Worm (Caenorhabditis elegans) whole organism, late embryonic: ENCODE results near the gene gar-2.
A peak's percentile ranks its signal among the peaks of the same experiment; 100 is the strongest.

ENCODE experiments used
- C08G9.2 ChIP-seq: sonication (generic microtip); optimal IDR thresholded peaks from 2 replicates; lab custom pipeline; 2016; ENCODE audit warnings: mild to moderate bottlenecking, missing genetic modification characterization, moderate library complexity, missing compliant biosample characterization
- C38D4.7 ChIP-seq: fragments of 200-800 bp; sonication (Bioruptor generic); optimal IDR thresholded peaks from 2 replicates; lab custom pipeline; 2018; ENCODE audit warnings: mild to moderate bottlenecking, missing genetic modification characterization, moderate library complexity, missing compliant biosample characterization
- F13H6.1 ChIP-seq: sonication (generic microtip); optimal IDR thresholded peaks from 2 replicates; lab custom pipeline; 2016; ENCODE audit warnings: missing genetic modification characterization, missing compliant biosample characterization
- K02D7.2 ChIP-seq: sonication (generic microtip); optimal IDR thresholded peaks from 2 replicates; lab custom pipeline; 2017; ENCODE audit warnings: mild to moderate bottlenecking, missing genetic modification characterization, missing compliant biosample characterization
- T23F11.4 ChIP-seq: fragments of 200-800 bp; sonication (Bioruptor generic); optimal IDR thresholded peaks from 2 replicates; lab custom pipeline; 2018; ENCODE audit warnings: mild to moderate bottlenecking, missing genetic modification characterization, missing compliant biosample characterization
- Y22D7AL.16 ChIP-seq: sonication (generic microtip); optimal IDR thresholded peaks from 2 replicates; lab custom pipeline; 2016; ENCODE audit warnings: missing genetic modification characterization, missing compliant biosample characterization
- ama-1 ChIP-seq: fragments of 150-350 bp; optimal IDR thresholded peaks from 2 replicates; lab custom pipeline; 2014
- ceh-22 ChIP-seq: sonication (generic microtip); optimal IDR thresholded peaks from 2 replicates; lab custom pipeline; 2017; ENCODE audit warnings: missing biosample characterization, missing genetic modification characterization
- ceh-24 ChIP-seq: sonication (generic microtip); optimal IDR thresholded peaks from 2 replicates; lab custom pipeline; 2016; ENCODE audit warnings: mild to moderate bottlenecking, missing genetic modification characterization, missing compliant biosample characterization
- ceh-31 ChIP-seq: sonication (generic microtip); optimal IDR thresholded peaks from 2 replicates; lab custom pipeline; 2016; ENCODE audit warnings: missing genetic modification characterization, missing compliant biosample characterization
- ceh-48 ChIP-seq: sonication (generic microtip); optimal IDR thresholded peaks from 2 replicates; lab custom pipeline; 2016; ENCODE audit warnings: missing genetic modification characterization, inconsistent platforms, missing compliant biosample characterization
- elt-4 ChIP-seq: sonication (generic microtip); optimal IDR thresholded peaks from 2 replicates; lab custom pipeline; 2016; ENCODE audit warnings: missing genetic modification characterization, missing compliant biosample characterization
- fkh-10 ChIP-seq: fragments of 150-350 bp; optimal IDR thresholded peaks from 2 replicates; lab custom pipeline; 2014; ENCODE audit warnings: missing biosample characterization, missing genetic modification reagents, missing genetic modification characterization
- fkh-6 ChIP-seq: sonication (generic microtip); optimal IDR thresholded peaks from 2 replicates; lab custom pipeline; 2016; ENCODE audit warnings: missing genetic modification characterization, missing compliant biosample characterization
- gmeb-2 ChIP-seq: sonication (generic microtip); optimal IDR thresholded peaks from 2 replicates; lab custom pipeline; 2016; ENCODE audit warnings: missing genetic modification characterization, inconsistent platforms, missing compliant biosample characterization
- hlh-15 ChIP-seq: sonication (generic microtip); optimal IDR thresholded peaks from 2 replicates; lab custom pipeline; 2016; ENCODE audit warnings: missing genetic modification characterization, missing compliant biosample characterization
- hlh-6 ChIP-seq: sonication (generic microtip); optimal IDR thresholded peaks from 2 replicates; lab custom pipeline; 2016; ENCODE audit warnings: missing genotype, missing genetic modification characterization, missing compliant biosample characterization
- hlh-8 ChIP-seq: sonication (generic microtip); optimal IDR thresholded peaks from 2 replicates; lab custom pipeline; 2016; ENCODE audit warnings: missing genotype, missing genetic modification characterization, missing compliant biosample characterization
- lin-11 ChIP-seq: fragments of 200-800 bp; sonication (Bioruptor generic); optimal IDR thresholded peaks from 2 replicates; lab custom pipeline; 2018; ENCODE audit warnings: mild to moderate bottlenecking, missing genetic modification characterization, missing compliant biosample characterization
- madf-2 ChIP-seq: sonication (generic microtip); optimal IDR thresholded peaks from 2 replicates; lab custom pipeline; 2017; ENCODE audit warnings: missing genetic modification characterization, missing compliant biosample characterization
- nfya-1 ChIP-seq: sonication (generic microtip); optimal IDR thresholded peaks from 2 replicates; lab custom pipeline; 2017; ENCODE audit warnings: missing genetic modification characterization, mild to moderate bottlenecking, missing compliant biosample characterization, antibody characterized with exemption, moderate library complexity
- nhr-11 ChIP-seq: fragments of 150-350 bp; optimal IDR thresholded peaks from 2 replicates; lab custom pipeline; 2014; ENCODE audit warnings: missing biosample characterization, missing genetic modification characterization
- pag-3 ChIP-seq: sonication (generic microtip); optimal IDR thresholded peaks from 2 replicates; lab custom pipeline; 2016; ENCODE audit warnings: missing compliant biosample characterization, missing genetic modification characterization, borderline replicate concordance
- pros-1 ChIP-seq: fragments of 150-350 bp; optimal IDR thresholded peaks from 2 replicates; lab custom pipeline; 2014; ENCODE audit warnings: missing biosample characterization, missing genetic modification reagents, missing genetic modification characterization
- ref-2 ChIP-seq: sonication (generic microtip); optimal IDR thresholded peaks from 2 replicates; lab custom pipeline; 2016; ENCODE audit warnings: missing genetic modification characterization, missing compliant biosample characterization
- rnt-1 ChIP-seq: sonication (generic microtip); optimal IDR thresholded peaks from 2 replicates; lab custom pipeline; 2016; ENCODE audit warnings: missing genetic modification characterization, missing compliant biosample characterization
- sdc-2 ChIP-seq: sonication (generic microtip); optimal IDR thresholded peaks from 2 replicates; lab custom pipeline; 2016; ENCODE audit warnings: missing genotype, missing genetic modification characterization, missing compliant biosample characterization
- syd-9 ChIP-seq: sonication (generic microtip); optimal IDR thresholded peaks from 2 replicates; lab custom pipeline; 2016; ENCODE audit warnings: mild to moderate bottlenecking, missing genetic modification characterization, moderate library complexity, missing compliant biosample characterization
- ttx-3 ChIP-seq: sonication (generic microtip); optimal IDR thresholded peaks from 2 replicates; lab custom pipeline; 2016; ENCODE audit warnings: missing genetic modification reagents, missing genetic modification characterization, missing compliant biosample characterization
- unc-3 ChIP-seq, 2 experiments: fragments of 200-800 bp in 1 of 2; sonication (Bioruptor generic) in 1 of 2; sonication (generic microtip) in 1 of 2; conservative IDR thresholded peaks in 1 of 2; optimal IDR thresholded peaks in 1 of 2; 2 replicates each; pipeline versions ENCODE4 v1.3.6 to Lab custom; 2016 to 2022; ENCODE audit warnings: missing compliant biosample characterization in 2 of 2, missing genetic modification characterization in 2 of 2, missing genetic modification reagents in 1 of 2
- unc-55 ChIP-seq: sonication (generic microtip); optimal IDR thresholded peaks from 2 replicates; lab custom pipeline; 2017; ENCODE audit warnings: missing biosample characterization, missing genetic modification reagents, missing genetic modification characterization
- unc-86 ChIP-seq: sonication (generic microtip); optimal IDR thresholded peaks from 2 replicates; lab custom pipeline; 2016; ENCODE audit warnings: missing genetic modification characterization, missing compliant biosample characterization
- zip-5 ChIP-seq: sonication (generic microtip); optimal IDR thresholded peaks from 2 replicates; lab custom pipeline; 2016; ENCODE audit warnings: missing genetic modification characterization, missing compliant biosample characterization
- ztf-16 ChIP-seq: sonication (generic microtip); optimal IDR thresholded peaks from 2 replicates; lab custom pipeline; 2017; ENCODE audit warnings: missing genetic modification characterization, missing compliant biosample characterization

The gar-2 gene

DNA sequence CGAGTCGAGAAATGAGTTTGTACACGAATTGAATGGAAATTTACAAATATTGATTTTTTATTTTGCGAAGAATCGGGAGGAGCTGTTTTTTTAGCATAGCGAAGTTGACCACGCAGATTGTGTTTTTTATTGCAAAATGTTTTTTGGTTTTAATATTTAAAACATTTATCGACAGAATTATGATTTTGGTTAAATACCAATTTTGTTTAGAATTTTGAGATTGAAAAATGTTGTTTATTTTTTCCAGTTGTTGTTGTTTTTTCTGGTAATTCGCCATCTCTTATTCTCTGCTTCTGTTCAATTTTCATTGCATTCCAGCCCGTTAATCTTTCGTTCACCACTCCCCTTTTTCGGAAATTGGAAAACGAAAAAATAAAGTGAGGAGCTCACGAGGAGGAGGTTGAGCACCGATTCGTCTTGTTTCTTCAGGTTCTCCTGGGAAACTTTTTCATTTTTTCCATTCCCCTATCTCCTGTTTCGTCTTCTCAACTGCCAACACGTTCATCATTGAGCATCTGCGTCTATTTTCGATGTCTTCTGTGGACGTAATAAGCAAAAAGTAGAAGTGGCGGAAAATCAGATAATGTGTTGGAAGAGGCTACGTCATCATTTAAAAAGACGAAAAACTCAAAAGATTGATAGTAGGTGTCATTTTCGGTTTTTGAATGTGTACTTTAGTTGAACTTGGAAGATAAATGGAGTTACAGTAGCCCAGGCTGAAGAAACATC lies 13.0 kb upstream of the gar-2 start, which contains the start of gene F47D12.7:
Gene F47D12.7 (minus strand): TSS at position 51 of the 729 bp plus-strand sequence.
- TF ChIP-seq F13H6.1 (tag; lab: Kevin White, UChicago) (no peak), lin-11 (tag; lab: Kevin White, UChicago) (no peak), elt-4 (no peak), sdc-2 (no peak), unc-55 (GFP tag; lab: Kevin White, UChicago) (no peak), ceh-22 (tag; lab: Kevin White, UChicago) (no peak), Y22D7AL.16 (no peak), C38D4.7 (GFP tag; lab: Kevin White, UChicago) (no peak), rnt-1 (tag; lab: Kevin White, UChicago) (no peak)

DNA sequence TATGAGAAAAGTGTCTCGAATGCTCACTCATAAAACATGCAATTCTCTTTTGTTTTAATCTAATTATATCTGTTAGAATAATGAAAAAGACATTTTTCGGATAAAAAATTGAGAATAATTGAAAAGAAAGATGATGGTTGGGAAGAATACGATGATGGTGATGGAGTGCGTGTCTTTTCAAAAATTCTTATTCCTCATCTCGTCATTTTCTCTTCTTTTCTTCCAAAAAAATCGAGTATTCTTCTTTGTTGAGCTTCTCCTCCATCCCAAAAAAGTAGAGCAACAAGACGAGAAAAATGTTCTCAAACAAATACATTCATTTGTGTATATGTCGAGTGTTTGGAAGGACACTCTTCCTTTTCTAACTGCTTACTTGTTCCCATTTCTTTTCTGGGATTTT lies 11.6 kb upstream of the gar-2 start:
- TF ChIP-seq ttx-3 (tag; lab: Kevin White, UChicago) (no peak), ztf-16 (tag; lab: Kevin White, UChicago) (no peak), unc-3 (GFP tag; conservative IDR thresholded peaks at IDR 0.05; lab: Robert Waterston, UW) (no peak), unc-3 (tag; optimal IDR thresholded peaks at IDR 0.05; lab: Kevin White, UChicago) (no peak), C08G9.2 (tag; lab: Kevin White, UChicago) (no peak), ceh-31 (tag; lab: Kevin White, UChicago) (no peak), ref-2 (no peak), fkh-6 (tag; lab: Kevin White, UChicago) (no peak), ceh-48 (no peak), ceh-22 (tag; lab: Kevin White, UChicago) (no peak), T23F11.4 (GFP tag; lab: Kevin White, UChicago) (no peak), zip-5 (tag; lab: Kevin White, UChicago) (no peak), rnt-1 (tag; lab: Kevin White, UChicago) (no peak), K02D7.2 (tag; lab: Kevin White, UChicago) (no peak)

DNA sequence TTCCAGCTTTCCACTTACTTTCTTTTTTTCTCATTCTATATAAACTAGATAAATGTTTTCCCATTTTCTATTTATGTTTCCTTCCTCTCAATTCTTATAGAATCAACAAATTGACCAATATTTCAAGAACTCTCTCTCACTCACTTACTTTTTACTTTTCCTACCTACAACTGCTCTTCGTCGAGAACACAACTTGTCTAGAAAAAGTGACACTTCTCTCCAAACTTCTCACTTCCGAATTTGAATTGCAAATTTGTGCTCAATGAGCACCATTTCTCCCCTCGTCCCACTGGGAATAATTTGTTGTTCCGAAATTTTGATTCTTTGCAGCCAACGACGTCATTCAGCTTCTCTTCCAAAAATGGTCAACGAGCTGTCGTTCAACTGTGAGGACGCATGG lies 11.0 kb upstream of the gar-2 start, which contains the start of gene F47D12.3:
Gene F47D12.3 (plus strand): TSS at position 331 of the 400 bp plus-strand sequence.
- TF ChIP-seq hlh-15 (no peak), hlh-6 (no peak), nhr-11 (tag; lab: Kevin White, UChicago) (no peak), sdc-2 (no peak), syd-9 (tag; lab: Kevin White, UChicago) (no peak), pag-3 (tag; lab: Kevin White, UChicago) (no peak), unc-55 (GFP tag; lab: Kevin White, UChicago) (no peak), C08G9.2 (tag; lab: Kevin White, UChicago) (no peak), K02D7.2 (tag; lab: Kevin White, UChicago) (no peak), madf-2 (no peak)

DNA sequence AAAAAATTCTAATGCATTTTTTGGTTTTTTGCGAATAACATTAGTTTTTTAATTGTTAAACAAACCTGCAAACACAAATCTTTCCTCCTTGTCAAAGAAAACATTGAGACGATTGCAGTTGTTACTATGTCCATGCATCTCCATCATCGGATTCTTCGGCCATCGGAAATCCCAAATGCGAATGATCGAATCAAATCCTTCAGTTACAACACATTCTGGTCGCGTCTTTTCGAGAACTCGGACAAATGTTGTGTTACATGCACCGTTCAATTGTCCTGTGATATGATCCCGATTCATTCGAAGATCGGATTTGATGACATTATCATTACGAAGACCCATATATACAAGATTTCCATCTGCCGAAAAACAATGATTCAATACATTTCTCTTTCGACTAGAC lies 8.9 kb upstream of the gar-2 start:
- TF ChIP-seq ceh-48 (no peak), fkh-6 (tag; lab: Kevin White, UChicago) (no peak), unc-86 (tag; lab: Kevin White, UChicago) (no peak), ceh-24 (tag; lab: Kevin White, UChicago) (no peak), pros-1 (tag; lab: Kevin White, UChicago) (no peak), ama-1 (lab: Kevin White, UChicago) (no peak), hlh-8 (tag; lab: Kevin White, UChicago) (no peak), fkh-10 (GFP tag; lab: Kevin White, UChicago) (no peak), ceh-22 (tag; lab: Kevin White, UChicago) (no peak), unc-3 (GFP tag; conservative IDR thresholded peaks at IDR 0.05; lab: Robert Waterston, UW) (no peak), unc-3 (tag; optimal IDR thresholded peaks at IDR 0.05; lab: Kevin White, UChicago) (no peak), gmeb-2 (no peak)
- TF ChIP-seq, all 69 proteins: peak for 0

DNA sequence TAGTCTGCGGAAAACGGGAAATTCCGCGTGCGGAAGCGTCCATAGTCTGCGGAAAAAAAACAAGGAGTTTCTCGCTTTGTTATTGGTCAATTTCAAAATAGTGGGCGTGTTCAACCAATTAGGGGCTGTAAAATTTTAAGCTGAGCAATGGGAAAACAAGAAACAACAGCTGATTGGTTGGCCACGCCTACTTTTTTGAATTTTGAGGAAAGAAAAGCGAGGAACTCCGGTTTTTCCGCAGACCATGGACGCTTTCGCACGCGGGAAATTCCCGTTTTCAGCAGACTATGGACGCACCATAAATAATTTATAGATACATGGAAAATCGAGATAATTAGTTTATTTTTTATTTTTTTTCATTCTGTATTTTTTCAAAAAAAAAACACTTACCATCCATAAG lies 7.5 kb upstream of the gar-2 start:
- TF ChIP-seq nfya-1 (tag; lab: Kevin White, UChicago), result peak; percentile 23
